Fruit fly (Drosophila melanogaster): ENCODE data around the gene Mpv17.

Gene Mpv17

dm6 chr4:1030692-1031110, 1.5 kb upstream of the Mpv17 start (continued):
- TF ChIP-seq CG33557 (GFP tag; optimal IDR thresholded peaks at IDR 0.05): peak; percentile 4
- TF ChIP-seq gfzf (GFP tag; optimal IDR thresholded peaks at IDR 0.05): peak; percentile 12
- TF ChIP-seq CG32532 (GFP tag; IDR thresholded peaks at IDR 0.05): no peak; the same call in 1 of the 2 replicates
- TF ChIP-seq Gsc (GFP tag; IDR thresholded peaks at IDR 0.05): no peak
- TF ChIP-seq CG9609 (GFP tag; optimal IDR thresholded peaks at IDR 0.05): no peak
- peak; percentile 21 for TF ChIP-seq shn (GFP tag; optimal IDR thresholded peaks at IDR 0.05)
- peak; percentile 35 for TF ChIP-seq Med (GFP tag)
- TF ChIP-seq sens (GFP tag): peak; percentile 59
- peak; percentile 87 for TF ChIP-seq Sry-δ (GFP tag; optimal IDR thresholded peaks at IDR 0.05)
- peak; percentile 76 for TF ChIP-seq bbx (GFP tag; IDR thresholded peaks at IDR 0.05; ENCODE audit: partially characterized antibody)
- TF ChIP-seq Hmx (GFP tag; optimal IDR thresholded peaks at IDR 0.05): no peak
- no peak for TF ChIP-seq sens-2 (GFP tag; IDR thresholded peaks at IDR 0.05)
- no peak for TF ChIP-seq CG15601 (tag; optimal IDR thresholded peaks at IDR 0.05)
- TF ChIP-seq Lpt (GFP tag; optimal IDR thresholded peaks at IDR 0.05): no peak
- TF ChIP-seq unc-4 (GFP tag; IDR thresholded peaks at IDR 0.05; ENCODE audit: partially characterized antibody): peak; percentile 65
- TF ChIP-seq CG4617 (GFP tag; optimal IDR thresholded peaks at IDR 0.05; ENCODE audit: borderline replicate concordance): peak; percentile 28
- TF ChIP-seq Bgb (GFP tag; IDR thresholded peaks at IDR 0.05; ENCODE audit: partially characterized antibody): peak; percentile 72
- TF ChIP-seq chif (GFP tag; optimal IDR thresholded peaks at IDR 0.05): peak in 1 of 2 experiments; percentile 41
- no peak for TF ChIP-seq ewg (GFP tag; optimal IDR thresholded peaks at IDR 0.05)
- peak; percentile 31; the same call in 1 of the 2 replicates for TF ChIP-seq MBD-R2 (GFP tag; IDR thresholded peaks at IDR 0.05)
- 0 out of 3 replicates have a peak, but pooled peaks have one; percentile 14 for TF ChIP-seq CG14860 (GFP tag; IDR thresholded peaks at IDR 0.05; ENCODE audit: partially characterized antibody)
- TF ChIP-seq hbn (GFP tag; IDR thresholded peaks at IDR 0.05; ENCODE audit: partially characterized antibody): peak; percentile 39; the same call in 1 of the 2 replicates
- TF ChIP-seq CG10147 (GFP tag; optimal IDR thresholded peaks at IDR 0.05): no peak
- TF ChIP-seq CG8388 (GFP tag; optimal IDR thresholded peaks at IDR 0.05): peak; percentile 0
- peak; percentile 5 for TF ChIP-seq CG17359 (tag; optimal IDR thresholded peaks at IDR 0.05)
- TF ChIP-seq CG12769 (tag; optimal IDR thresholded peaks at IDR 0.05): peak; percentile 8
- TF ChIP-seq ara (GFP tag; IDR thresholded peaks at IDR 0.05): no peak
- peak; percentile 59 for TF ChIP-seq inv (GFP tag; IDR thresholded peaks at IDR 0.05; ENCODE audit: partially characterized antibody)
- TF ChIP-seq pfk (GFP tag; optimal IDR thresholded peaks at IDR 0.05): peak; percentile 52
- peak; percentile 12 for TF ChIP-seq HmgZ (tag; optimal IDR thresholded peaks at IDR 0.05)
- peak; percentile 75; the same call in 2 of the 3 replicates for TF ChIP-seq Opbp (GFP tag; IDR thresholded peaks at IDR 0.05; ENCODE audit: partially characterized antibody)
- TF ChIP-seq CG8290 (GFP tag; optimal IDR thresholded peaks at IDR 0.05): no peak
- peak; percentile 32 to 58 for TF ChIP-seq CG8290 (tag; optimal IDR thresholded peaks at IDR 0.05)
- TF ChIP-seq onecut (GFP tag; IDR thresholded peaks at IDR 0.05): peak; percentile 37; the same call in 1 of the 2 replicates
- peak; percentile 87 for TF ChIP-seq dm (GFP tag; optimal IDR thresholded peaks at IDR 0.05)
- TF ChIP-seq CG10543 (GFP tag; optimal IDR thresholded peaks at IDR 0.05): no peak
- no peak for TF ChIP-seq CrebB (tag; optimal IDR thresholded peaks at IDR 0.05)
- peak; percentile 49 for TF ChIP-seq Xbp1 (GFP tag; optimal IDR thresholded peaks at IDR 0.05)
- peak; percentile 74 for TF ChIP-seq Dref (GFP tag; IDR thresholded peaks at IDR 0.05)
- TF ChIP-seq bigmax (GFP tag; optimal IDR thresholded peaks at IDR 0.05): peak; percentile 54
- no peak for TF ChIP-seq CG17568 (GFP tag; optimal IDR thresholded peaks at IDR 0.05)
- TF ChIP-seq mam (GFP tag; optimal IDR thresholded peaks at IDR 0.05): peak; percentile 52
- TF ChIP-seq MESR4 (GFP tag; optimal IDR thresholded peaks at IDR 0.05): peak; percentile 95
